Fruit fly (Drosophila melanogaster): ENCODE data around the gene Ndc1.

Gene Ndc1

dm6 chr3R:23931095-23931728 lies 7.0 kb downstream of the Ndc1 start, which contains the start of the genes Rpt2 and CG13599 (continued):
- TF ChIP-seq Mrtf (GFP tag; IDR thresholded peaks at IDR 0.05) = no peak
- no peak for TF ChIP-seq aop (GFP tag; IDR thresholded peaks at IDR 0.05)
- no peak for TF ChIP-seq hth (optimal IDR thresholded peaks at IDR 0.05)
- TF ChIP-seq E2f2 (GFP tag; IDR thresholded peaks at IDR 0.05) = peak; percentile 91
- TF ChIP-seq CG8924 (tag; optimal IDR thresholded peaks at IDR 0.05) = peak; percentile 26
- peak; percentile 76 for TF ChIP-seq CG2116 (GFP tag; optimal IDR thresholded peaks at IDR 0.05)
- TF ChIP-seq Med (GFP tag) = peak; percentile 78
- peak; percentile 50; the same call in 2 of the 3 replicates for TF ChIP-seq row (GFP tag; IDR thresholded peaks at IDR 0.05)
- TF ChIP-seq Bgb (GFP tag; IDR thresholded peaks at IDR 0.05; ENCODE audit: partially characterized antibody) = no peak; the same call in 1 of the 2 replicates
- no peak for TF ChIP-seq pfk (GFP tag; optimal IDR thresholded peaks at IDR 0.05)
- peak; percentile 56; the same call in 1 of the 3 replicates for TF ChIP-seq CG34422 (GFP tag; IDR thresholded peaks at IDR 0.05)
- no peak for TF ChIP-seq Lpt (GFP tag; optimal IDR thresholded peaks at IDR 0.05)
- no peak for TF ChIP-seq lab (GFP tag; optimal IDR thresholded peaks at IDR 0.05)
- peak; percentile 6 for TF ChIP-seq exex (tag; optimal IDR thresholded peaks at IDR 0.05)
- TF ChIP-seq inv (GFP tag; IDR thresholded peaks at IDR 0.05; ENCODE audit: partially characterized antibody) = 0 out of 2 replicates have a peak, but pooled peaks have one; percentile 23
- peak; percentile 75 for TF ChIP-seq Sry-δ (GFP tag; optimal IDR thresholded peaks at IDR 0.05)
- no peak for TF ChIP-seq jigr1 (GFP tag; IDR thresholded peaks at IDR 0.05)
- TF ChIP-seq NC2β (GFP tag; optimal IDR thresholded peaks at IDR 0.05) = peak; percentile 14
- TF ChIP-seq CG9437 (GFP tag; optimal IDR thresholded peaks at IDR 0.05) = no peak
- peak; percentile 0 for TF ChIP-seq CG33557 (GFP tag; optimal IDR thresholded peaks at IDR 0.05)
- TF ChIP-seq btn (GFP tag; optimal IDR thresholded peaks at IDR 0.05) = no peak
- TF ChIP-seq Nf-YC (tag; optimal IDR thresholded peaks at IDR 0.05) = peak; percentile 24
- peak; percentile 10 for TF ChIP-seq sd (tag; optimal IDR thresholded peaks at IDR 0.05)
- peak; percentile 12 for TF ChIP-seq sens (GFP tag)
- no peak for TF ChIP-seq CG6854 (GFP tag; optimal IDR thresholded peaks at IDR 0.05)
- no peak for TF ChIP-seq Dfd (GFP tag; optimal IDR thresholded peaks at IDR 0.05)
- TF ChIP-seq disco-r (GFP tag; optimal IDR thresholded peaks at IDR 0.05) = no peak
- no peak for TF ChIP-seq Atf6 (GFP tag; IDR thresholded peaks at IDR 0.05)
- no peak for TF ChIP-seq Aef1 (GFP tag; IDR thresholded peaks at IDR 0.05)
- TF ChIP-seq CG9876 (GFP tag; optimal IDR thresholded peaks at IDR 0.05) = no peak
- peak; percentile 12 for TF ChIP-seq CG10462 (GFP tag; optimal IDR thresholded peaks at IDR 0.05)
- no peak for TF ChIP-seq Hand (GFP tag; optimal IDR thresholded peaks at IDR 0.05)
- TF ChIP-seq CHES-1-like (GFP tag; optimal IDR thresholded peaks at IDR 0.05) = peak; percentile 66
- peak; percentile 52; the same call in 1 of the 2 replicates for TF ChIP-seq bbx (GFP tag; IDR thresholded peaks at IDR 0.05; ENCODE audit: partially characterized antibody)
- no peak for TF ChIP-seq CG10147 (GFP tag; optimal IDR thresholded peaks at IDR 0.05)
- peak; percentile 69 for TF ChIP-seq CG17186 (GFP tag; optimal IDR thresholded peaks at IDR 0.05)
- TF ChIP-seq CG30431 (GFP tag; optimal IDR thresholded peaks at IDR 0.05) = no peak
- no peak for TF ChIP-seq pb (GFP tag; optimal IDR thresholded peaks at IDR 0.05)
- peak; percentile 64 for TF ChIP-seq Myb (GFP tag; optimal IDR thresholded peaks at IDR 0.05)
- no peak for TF ChIP-seq CG6254 (GFP tag; optimal IDR thresholded peaks at IDR 0.05)
- TF ChIP-seq PHDP (tag; optimal IDR thresholded peaks at IDR 0.05) = peak; percentile 15
- peak; percentile 12 for TF ChIP-seq Fer1 (GFP tag; optimal IDR thresholded peaks at IDR 0.05)
- TF ChIP-seq Camta (GFP tag; optimal IDR thresholded peaks at IDR 0.05) = peak; percentile 15
- peak; percentile 85 for TF ChIP-seq Dp (GFP tag; optimal IDR thresholded peaks at IDR 0.05)
- peak; percentile 14 for TF ChIP-seq CG12155 (GFP tag; optimal IDR thresholded peaks at IDR 0.05)
- TF ChIP-seq CG17912 (GFP tag; optimal IDR thresholded peaks at IDR 0.05) = no peak
- no peak for TF ChIP-seq MTF-1 (GFP tag; optimal IDR thresholded peaks at IDR 0.05; ENCODE audit: borderline replicate concordance)
- TF ChIP-seq CG15269 (tag; optimal IDR thresholded peaks at IDR 0.05) = no peak
- peak; percentile 69 for TF ChIP-seq Ets97D (GFP tag; optimal IDR thresholded peaks at IDR 0.05)
- TF ChIP-seq Pdp1 (GFP tag; optimal IDR thresholded peaks at IDR 0.05) = peak in 1 of 2 experiments; percentile 13
